Fruit fly (Drosophila melanogaster) whole organism, embryonic: Measurements from ENCODE around the gene CG3625.

ENCODE experiments used
- CG13287 ChIP-seq: fragments of 200-800 bp; sonication (Bioruptor generic); IDR thresholded peaks from 2 replicates; pipeline ENCODE4 v1.3.6; 2022; ENCODE audit warnings: missing biosample characterization, missing genetic modification characterization; ENCODE audit not compliant: partially characterized antibody
- CG13296 ChIP-seq: fragments of 200-800 bp; sonication (Bioruptor generic); optimal IDR thresholded peaks from 3 replicates; lab custom pipeline; 2018; ENCODE audit warnings: missing biosample characterization, mild to moderate bottlenecking, missing genetic modification characterization
- CG13775 ChIP-seq: fragments of 200-800 bp; sonication (Bioruptor generic); optimal IDR thresholded peaks from 3 replicates; lab custom pipeline; 2017; ENCODE audit warnings: missing biosample characterization, mild to moderate bottlenecking, missing genetic modification characterization
- CG15269 ChIP-seq: fragments of 200-800 bp; sonication (Bioruptor generic); optimal IDR thresholded peaks from 2 replicates; lab custom pipeline; 2018; ENCODE audit warnings: missing biosample characterization, mild to moderate bottlenecking, missing genetic modification characterization, moderate library complexity
- CG16815 ChIP-seq: fragments of 200-800 bp; sonication (Bioruptor generic); optimal IDR thresholded peaks from 3 replicates; lab custom pipeline; 2017; ENCODE audit warnings: missing biosample characterization, mild to moderate bottlenecking, missing genetic modification characterization
- CG17328 ChIP-seq: fragments of 200-800 bp; sonication (Bioruptor generic); IDR thresholded peaks from 2 replicates; pipeline ENCODE4 v1.3.6; 2022; ENCODE audit warnings: missing biosample characterization, missing genetic modification characterization
- CG17568 ChIP-seq: fragments of 200-800 bp; sonication (Bioruptor generic); optimal IDR thresholded peaks from 2 replicates; lab custom pipeline; 2018; ENCODE audit warnings: missing biosample characterization, mild to moderate bottlenecking, missing genetic modification characterization, moderate library complexity
- CG1792 ChIP-seq: fragments of 200-800 bp; sonication (Bioruptor generic); optimal IDR thresholded peaks from 2 replicates; lab custom pipeline; 2016; ENCODE audit warnings: missing biosample characterization, missing genetic modification characterization
- CG2202 ChIP-seq: fragments of 200-800 bp; sonication (Bioruptor generic); optimal IDR thresholded peaks from 2 replicates; lab custom pipeline; 2018; ENCODE audit warnings: missing biosample characterization, mild to moderate bottlenecking, missing genetic modification characterization
- CG2875 ChIP-seq: fragments of 200-800 bp; sonication (Bioruptor generic); optimal IDR thresholded peaks from 2 replicates; lab custom pipeline; 2017; ENCODE audit warnings: missing biosample characterization, mild to moderate bottlenecking, missing genetic modification characterization, missing genetic modification reagents
- CG3065 ChIP-seq: fragments of 200-800 bp; sonication (Bioruptor generic); optimal IDR thresholded peaks from 2 replicates; lab custom pipeline; 2016; ENCODE audit warnings: missing biosample characterization, missing genetic modification characterization
- CG4360 ChIP-seq: fragments of 200-800 bp; sonication (Bioruptor generic); IDR thresholded peaks from 2 replicates; pipeline ENCODE4 v1.3.6; 2022; ENCODE audit warnings: missing biosample characterization, missing genetic modification characterization
- CG6654 ChIP-seq: fragments of 200-800 bp; sonication (Bioruptor generic); optimal IDR thresholded peaks from 2 replicates; lab custom pipeline; 2017; ENCODE audit warnings: missing biosample characterization, mild to moderate bottlenecking, missing genetic modification characterization
- CG7745 ChIP-seq: fragments of 200-800 bp; sonication (Bioruptor generic); optimal IDR thresholded peaks from 2 replicates; lab custom pipeline; 2018; ENCODE audit warnings: missing biosample characterization, mild to moderate bottlenecking, missing genetic modification characterization, moderate library complexity
- CG7786 ChIP-seq: fragments of 200-800 bp; sonication (Bioruptor generic); optimal IDR thresholded peaks from 2 replicates; lab custom pipeline; 2016; ENCODE audit warnings: missing biosample characterization, missing genetic modification characterization
- CG8281 ChIP-seq: fragments of 200-800 bp; sonication (Bioruptor generic); optimal IDR thresholded peaks from 2 replicates; lab custom pipeline; 2018; ENCODE audit warnings: missing biosample characterization, mild to moderate bottlenecking, missing genetic modification characterization, moderate library complexity
- CG8290 ChIP-seq, 3 experiments: fragments of 200-800 bp; sonication (Bioruptor generic); optimal IDR thresholded peaks; 2 replicates each; lab custom pipeline; 2016 to 2019; ENCODE audit warnings: missing biosample characterization in 3 of 3, missing genetic modification characterization in 3 of 3, mild to moderate bottlenecking in 2 of 3, moderate library complexity in 1 of 3
- Deaf1 ChIP-seq: fragments of 200-800 bp; optimal IDR thresholded peaks from 3 replicates; lab custom pipeline; 2019; ENCODE audit warnings: missing biosample characterization, mild to moderate bottlenecking, missing genetic modification characterization, moderate library complexity
- E2f2 ChIP-seq: fragments of 200-800 bp; sonication (Bioruptor generic); IDR thresholded peaks from 2 replicates; pipeline ENCODE4 v1.3.6; 2022; ENCODE audit warnings: missing biosample characterization, missing genetic modification characterization
- Elba2 ChIP-seq: fragments of 200-800 bp; sonication (Bioruptor generic); optimal IDR thresholded peaks from 3 replicates; lab custom pipeline; 2016; ENCODE audit warnings: missing biosample characterization, missing genetic modification characterization
- Fer2 ChIP-seq: fragments of 200-800 bp; sonication (Bioruptor generic); optimal IDR thresholded peaks from 2 replicates; lab custom pipeline; 2018; ENCODE audit warnings: missing biosample characterization, mild to moderate bottlenecking, missing genetic modification characterization, moderate library complexity
- Hr78 ChIP-seq, 2 experiments: fragments of 200-800 bp in 1 of 2; fragments of >200 bp in 1 of 2; sonication (Bioruptor generic) in 1 of 2; optimal IDR thresholded peaks; 2 replicates each; lab custom pipeline; 2017 to 2019; ENCODE audit warnings: missing biosample characterization in 2 of 2, missing genetic modification characterization in 2 of 2, mild to moderate bottlenecking in 1 of 2, moderate library complexity in 1 of 2
- Kr ChIP-seq: fragments of 200-800 bp; sonication (Bioruptor generic); optimal IDR thresholded peaks from 2 replicates; lab custom pipeline; 2017; ENCODE audit warnings: missing biosample characterization, mild to moderate bottlenecking, missing genetic modification characterization
- NK7.1 ChIP-seq: fragments of 200-800 bp; sonication (Bioruptor generic); optimal IDR thresholded peaks from 3 replicates; lab custom pipeline; 2016; ENCODE audit warnings: missing biosample characterization, missing genetic modification characterization
- Nf-YC ChIP-seq: fragments of 200-800 bp; optimal IDR thresholded peaks from 3 replicates; lab custom pipeline; 2019; ENCODE audit warnings: missing biosample characterization, mild to moderate bottlenecking, missing genetic modification characterization, moderate library complexity
- PHDP ChIP-seq: fragments of 200-800 bp; sonication (Bioruptor generic); optimal IDR thresholded peaks from 3 replicates; lab custom pipeline; 2018; ENCODE audit warnings: missing biosample characterization, mild to moderate bottlenecking, missing genetic modification characterization, moderate library complexity
- Poxn ChIP-seq: fragments of 200-800 bp; sonication (Bioruptor generic); IDR thresholded peaks from 2 replicates; pipeline ENCODE4 v1.3.6; 2022; ENCODE audit warnings: missing biosample characterization, missing genetic modification characterization
- Sry-β ChIP-seq: fragments of 200-800 bp; sonication (Bioruptor generic); optimal IDR thresholded peaks from 2 replicates; lab custom pipeline; 2018; ENCODE audit warnings: missing biosample characterization, mild to moderate bottlenecking, missing genetic modification characterization, moderate library complexity
- Stat92E ChIP-seq, 3 experiments: fragments of >200 bp in 2 of 3; fragments of 200-800 bp in 1 of 3; sonication (Bioruptor generic) in 1 of 3; optimal IDR thresholded peaks; 2 replicates each; lab custom pipeline; 2017 to 2019; ENCODE audit warnings: missing biosample characterization in 3 of 3, missing genetic modification characterization in 3 of 3, mild to moderate bottlenecking in 1 of 3, moderate library complexity in 1 of 3
- Xbp1 ChIP-seq: fragments of 200-800 bp; sonication (Bioruptor generic); optimal IDR thresholded peaks from 3 replicates; lab custom pipeline; 2016; ENCODE audit warnings: missing biosample characterization, mild to moderate bottlenecking, missing genetic modification characterization
- ac ChIP-seq: fragments of 200-800 bp; sonication (Bioruptor generic); optimal IDR thresholded peaks from 3 replicates; lab custom pipeline; 2017; ENCODE audit warnings: missing biosample characterization, mild to moderate bottlenecking, missing genetic modification characterization
- ash1 ChIP-seq: fragments of 200-800 bp; sonication (Bioruptor generic); optimal IDR thresholded peaks from 2 replicates; lab custom pipeline; 2018; ENCODE audit warnings: missing biosample characterization, mild to moderate bottlenecking, missing genetic modification characterization
- bcd ChIP-seq: fragments of 200-800 bp; sonication (Bioruptor generic); optimal IDR thresholded peaks from 2 replicates; lab custom pipeline; 2017; ENCODE audit warnings: missing biosample characterization, mild to moderate bottlenecking, missing genetic modification characterization
- caup ChIP-seq: fragments of 200-800 bp; sonication (Bioruptor generic); optimal IDR thresholded peaks from 3 replicates; lab custom pipeline; 2017; ENCODE audit warnings: missing biosample characterization, mild to moderate bottlenecking, missing genetic modification characterization, moderate library complexity; ENCODE audit not compliant: severe bottlenecking
- dmrt11E ChIP-seq: fragments of 200-800 bp; sonication (Bioruptor generic); optimal IDR thresholded peaks from 3 replicates; lab custom pipeline; 2018; ENCODE audit warnings: missing biosample characterization, mild to moderate bottlenecking, missing genetic modification characterization, moderate library complexity
- dysf ChIP-seq: fragments of 200-800 bp; sonication (Bioruptor generic); IDR thresholded peaks from 3 replicates; pipeline ENCODE4 v1.3.6; 2022; ENCODE audit warnings: missing biosample characterization, missing genetic modification characterization
- eve ChIP-seq, 2 experiments: fragments of >200 bp; optimal IDR thresholded peaks; 2 replicates each; lab custom pipeline; 2017; ENCODE audit warnings: missing biosample characterization in 2 of 2, missing genetic modification characterization in 2 of 2
- fd3F ChIP-seq: fragments of 200-800 bp; sonication (Bioruptor generic); optimal IDR thresholded peaks from 2 replicates; lab custom pipeline; 2018; ENCODE audit warnings: missing biosample characterization, mild to moderate bottlenecking, missing genetic modification characterization, moderate library complexity
- grn ChIP-seq: fragments of 200-800 bp; sonication (Bioruptor generic); optimal IDR thresholded peaks from 3 replicates; lab custom pipeline; 2017; ENCODE audit warnings: missing biosample characterization, missing genetic modification characterization
- gt ChIP-seq: fragments of 200-800 bp; sonication (Bioruptor generic); IDR thresholded peaks from 2 replicates; pipeline ENCODE4 v1.3.6; 2022; ENCODE audit warnings: missing biosample characterization, missing genetic modification characterization
- insv ChIP-seq, 2 experiments: fragments of 200-800 bp; sonication (Bioruptor generic); optimal IDR thresholded peaks; 3 replicates each; lab custom pipeline; 2016 to 2018; ENCODE audit warnings: missing biosample characterization in 2 of 2, missing genetic modification characterization in 2 of 2
- lmd ChIP-seq: fragments of 200-800 bp; sonication (Bioruptor generic); IDR thresholded peaks from 2 replicates; pipeline ENCODE4 v1.3.6; 2022; ENCODE audit warnings: missing biosample characterization, missing genetic modification characterization
- otp ChIP-seq: fragments of 200-800 bp; sonication (Bioruptor generic); IDR thresholded peaks from 3 replicates; pipeline ENCODE4, ENCODE4 v1.3.6; 2022; ENCODE audit warnings: missing biosample characterization, missing genetic modification characterization
- phol ChIP-seq: fragments of 200-800 bp; sonication (Bioruptor generic); optimal IDR thresholded peaks from 3 replicates; lab custom pipeline; 2018; ENCODE audit warnings: missing biosample characterization, mild to moderate bottlenecking, missing genetic modification characterization, moderate library complexity
- pnt ChIP-seq: fragments of 200-800 bp; sonication (Bioruptor generic); optimal IDR thresholded peaks from 3 replicates; lab custom pipeline; 2016; ENCODE audit warnings: missing biosample characterization, missing genetic modification characterization
- prd ChIP-seq, 3 experiments: fragments of >200 bp in 2 of 3; fragments of 200-800 bp in 1 of 3; sonication (Bioruptor generic) in 1 of 3; optimal IDR thresholded peaks in 2 of 3; IDR thresholded peaks in 1 of 3; 2 replicates in 2 of 3; 3 replicates in 1 of 3; pipeline versions ENCODE4 v1.3.6 to Lab custom; 2017 to 2022; ENCODE audit warnings: missing biosample characterization in 1 of 3, missing genetic modification characterization in 1 of 3
- sd ChIP-seq: fragments of 200-800 bp; sonication (Bioruptor generic); optimal IDR thresholded peaks from 3 replicates; lab custom pipeline; 2018; ENCODE audit warnings: missing biosample characterization, mild to moderate bottlenecking, missing genetic modification characterization, moderate library complexity
- sug ChIP-seq: fragments of 200-800 bp; optimal IDR thresholded peaks from 2 replicates; lab custom pipeline; 2019; ENCODE audit warnings: missing biosample characterization, mild to moderate bottlenecking, missing genetic modification characterization, moderate library complexity
- tio ChIP-seq: fragments of 200-800 bp; sonication (Bioruptor generic); optimal IDR thresholded peaks from 2 replicates; lab custom pipeline; 2017; ENCODE audit warnings: missing biosample characterization, missing genetic modification characterization, inconsistent platforms
- tup ChIP-seq: fragments of 200-800 bp; sonication (Bioruptor generic); optimal IDR thresholded peaks from 2 replicates; lab custom pipeline; 2016; ENCODE audit warnings: missing biosample characterization, mild to moderate bottlenecking, missing genetic modification characterization, moderate library complexity

The CG3625 gene

dm6 chr2L:271553-271952, 20.0 kb downstream of the CG3625 start, which contains the start of gene Dus1 (continued):
- TF ChIP-seq eve (GFP tag; optimal IDR thresholded peaks at IDR 0.05; lab: Kevin White, UChicago) (no peak), ac (GFP tag; lab: Kevin White, UChicago) (no peak), ash1 (GFP tag; lab: Kevin White, UChicago) (no peak), CG8290 (GFP tag; optimal IDR thresholded peaks at IDR 0.05; lab: Kevin White, UChicago) (no peak), CG8290 (tag; optimal IDR thresholded peaks at IDR 0.05; lab: Kevin White, UChicago) (no peak), grn (no peak), dmrt11E (tag; lab: Kevin White, UChicago) (no peak), gt (GFP tag; lab: Robert Waterston, UW) (no peak), CG7745 (tag; lab: Kevin White, UChicago) (no peak), sug (tag; lab: Kevin White, UChicago) (peak; percentile 14), CG17328 (GFP tag; lab: Robert Waterston, UW) (no peak), CG3065 (GFP tag; lab: Kevin White, UChicago) (no peak), lmd (GFP tag; lab: Robert Waterston, UW) (no peak), PHDP (no peak), phol (tag; lab: Kevin White, UChicago) (peak; percentile 18), caup (no peak), dysf (GFP tag; lab: Robert Waterston, UW) (no peak), CG13775 (GFP tag; lab: Kevin White, UChicago) (no peak), E2f2 (GFP tag; lab: Robert Waterston, UW) (peak; percentile 75), Elba2 (no peak), CG13296 (GFP tag; lab: Kevin White, UChicago) (no peak), Xbp1 (no peak), CG8281 (tag; lab: Kevin White, UChicago) (no peak), Stat92E (GFP tag; optimal IDR thresholded peaks at IDR 0.05; lab: Kevin White, UChicago) (peak in 1 of 3 experiments; percentile 64), Kr (GFP tag; lab: Kevin White, UChicago) (no peak), CG7786 (GFP tag; lab: Kevin White, UChicago) (no peak), pnt (no peak), tio (no peak), CG17568 (GFP tag; lab: Kevin White, UChicago) (no peak), sd (no peak), CG2875 (no peak), Nf-YC (peak; percentile 6), Fer2 (no peak), insv (GFP tag; optimal IDR thresholded peaks at IDR 0.05; lab: Kevin White, UChicago) (no peak), Poxn (no peak), Deaf1 (tag; lab: Kevin White, UChicago) (no peak), CG1792 (GFP tag; lab: Kevin White, UChicago) (no peak), CG13287 (peak; percentile 86), tup (no peak), CG4360 (GFP tag; lab: Robert Waterston, UW) (no peak), fd3F (GFP tag; lab: Kevin White, UChicago) (no peak), otp (GFP tag; lab: Robert Waterston, UW) (no peak), bcd (GFP tag; lab: Kevin White, UChicago) (no peak), prd (optimal IDR thresholded peaks at IDR 0.05; lab: Kevin White, UChicago) (no peak), prd (GFP tag; IDR thresholded peaks at IDR 0.05; lab: Robert Waterston, UW) (no peak), CG15269 (tag; lab: Kevin White, UChicago) (no peak), NK7.1 (no peak), Hr78 (GFP tag; optimal IDR thresholded peaks at IDR 0.05; lab: Kevin White, UChicago) (no peak), CG2202 (tag; lab: Kevin White, UChicago) (no peak), Sry-β (GFP tag; lab: Kevin White, UChicago) (peak; percentile 51), CG16815 (no peak), CG6654 (GFP tag; lab: Kevin White, UChicago) (no peak)
